Fruit fly (Drosophila melanogaster) whole organism, embryonic: ENCODE measurements around the gene CG42553.

Experiments used
- Blimp-1 ChIP-seq: fragments of 200-800 bp; sonication (Bioruptor generic); optimal IDR thresholded peaks from 3 replicates; lab custom pipeline; 2018; ENCODE audit warnings: missing biosample characterization, missing genetic modification characterization, mild to moderate bottlenecking, moderate library complexity, missing genetic modification reagents
- CG10209 ChIP-seq: fragments of 200-800 bp; sonication (Bioruptor generic); optimal IDR thresholded peaks from 3 replicates; lab custom pipeline; 2017; ENCODE audit warnings: missing biosample characterization, mild to moderate bottlenecking, missing genetic modification characterization, missing genetic modification reagents
- CG10462 ChIP-seq: fragments of 200-800 bp; sonication (Bioruptor generic); optimal IDR thresholded peaks from 2 replicates; lab custom pipeline; 2016; ENCODE audit warnings: missing biosample characterization, missing genetic modification characterization
- CG10565 ChIP-seq: fragments of 200-800 bp; sonication (Bioruptor generic); optimal IDR thresholded peaks from 3 replicates; lab custom pipeline; 2016; ENCODE audit warnings: missing biosample characterization, mild to moderate bottlenecking, missing genetic modification characterization
- CG13296 ChIP-seq: fragments of 200-800 bp; sonication (Bioruptor generic); optimal IDR thresholded peaks from 3 replicates; lab custom pipeline; 2018; ENCODE audit warnings: missing biosample characterization, mild to moderate bottlenecking, missing genetic modification characterization
- CG13424 ChIP-seq: fragments of 200-800 bp; sonication (Bioruptor generic); optimal IDR thresholded peaks from 2 replicates; lab custom pipeline; 2019; ENCODE audit warnings: missing biosample characterization, mild to moderate bottlenecking, missing genetic modification characterization, moderate library complexity
- CG1529 ChIP-seq: fragments of 200-800 bp; sonication (Bioruptor generic); optimal IDR thresholded peaks from 3 replicates; lab custom pipeline; 2018; ENCODE audit warnings: missing biosample characterization, missing genetic modification characterization
- CG1603 ChIP-seq: fragments of 200-800 bp; sonication (Bioruptor generic); optimal IDR thresholded peaks from 2 replicates; lab custom pipeline; 2019; ENCODE audit warnings: missing biosample characterization, mild to moderate bottlenecking, missing genetic modification characterization, moderate library complexity
- CG1647 ChIP-seq: fragments of 200-800 bp; sonication (Bioruptor generic); optimal IDR thresholded peaks from 3 replicates; lab custom pipeline; 2016; ENCODE audit warnings: missing biosample characterization, missing genetic modification characterization
- CG16815 ChIP-seq: fragments of 200-800 bp; sonication (Bioruptor generic); optimal IDR thresholded peaks from 3 replicates; lab custom pipeline; 2017; ENCODE audit warnings: missing biosample characterization, mild to moderate bottlenecking, missing genetic modification characterization
- CG18764 ChIP-seq: fragments of 200-800 bp; sonication (Bioruptor generic); optimal IDR thresholded peaks from 3 replicates; lab custom pipeline; 2016; ENCODE audit warnings: missing biosample characterization, missing genetic modification characterization
- CG2678 ChIP-seq: fragments of 200-800 bp; sonication (Bioruptor generic); optimal IDR thresholded peaks from 3 replicates; lab custom pipeline; 2019; ENCODE audit warnings: missing biosample characterization, mild to moderate bottlenecking, missing genetic modification characterization, moderate library complexity
- CG30403 ChIP-seq: fragments of 200-800 bp; sonication (Bioruptor generic); optimal IDR thresholded peaks from 3 replicates; lab custom pipeline; 2016; ENCODE audit warnings: missing biosample characterization, missing genetic modification characterization
- CG30431 ChIP-seq: fragments of 200-800 bp; sonication (Bioruptor generic); optimal IDR thresholded peaks from 2 replicates; lab custom pipeline; 2017; ENCODE audit warnings: missing biosample characterization, missing genetic modification characterization
- CG3838 ChIP-seq: fragments of 200-800 bp; sonication (Bioruptor generic); optimal IDR thresholded peaks from 3 replicates; lab custom pipeline; 2016; ENCODE audit warnings: missing biosample characterization, missing genetic modification characterization
- CG4360 ChIP-seq: fragments of 200-800 bp; sonication (Bioruptor generic); IDR thresholded peaks from 2 replicates; pipeline ENCODE4 v1.3.6; 2022; ENCODE audit warnings: missing biosample characterization, missing genetic modification characterization
- CG6689 ChIP-seq: fragments of 200-800 bp; sonication (Bioruptor generic); IDR thresholded peaks from 2 replicates; pipeline ENCODE4 v1.3.6; 2022; ENCODE audit warnings: missing biosample characterization, missing genetic modification characterization
- CoRest ChIP-seq: fragments of 200-800 bp; sonication (Bioruptor generic); optimal IDR thresholded peaks from 3 replicates; lab custom pipeline; 2018; ENCODE audit warnings: missing biosample characterization, mild to moderate bottlenecking, missing genetic modification characterization, moderate library complexity
- Doc3 ChIP-seq: fragments of 200-800 bp; sonication (Bioruptor generic); IDR thresholded peaks from 3 replicates; pipeline ENCODE4 v1.3.6; 2022; ENCODE audit warnings: missing biosample characterization, missing genetic modification characterization; ENCODE audit not compliant: partially characterized antibody
- E2f1 ChIP-seq: fragments of 200-800 bp; sonication (Bioruptor generic); IDR thresholded peaks from 2 replicates; pipeline ENCODE4 v1.3.6; 2022; ENCODE audit warnings: missing biosample characterization, missing genetic modification characterization
- HLH4C ChIP-seq: fragments of 200-800 bp; sonication (Bioruptor generic); IDR thresholded peaks from 3 replicates; pipeline ENCODE4 v1.3.6; 2022; ENCODE audit warnings: missing biosample characterization, missing genetic modification characterization; ENCODE audit not compliant: partially characterized antibody
- Hey ChIP-seq: fragments of 200-800 bp; sonication (Bioruptor generic); optimal IDR thresholded peaks from 3 replicates; lab custom pipeline; 2018; ENCODE audit warnings: missing biosample characterization, mild to moderate bottlenecking, missing genetic modification characterization
- Hmr ChIP-seq: fragments of 200-800 bp; sonication (Bioruptor generic); optimal IDR thresholded peaks from 3 replicates; lab custom pipeline; 2017; ENCODE audit warnings: mild to moderate bottlenecking, missing biosample characterization, missing genetic modification reagents, missing genetic modification characterization
- NC2α ChIP-seq: fragments of 200-800 bp; sonication (Bioruptor generic); optimal IDR thresholded peaks from 2 replicates; lab custom pipeline; 2016; ENCODE audit warnings: missing biosample characterization, missing genetic modification characterization
- Oaz ChIP-seq: fragments of 200-800 bp; sonication (Bioruptor generic); IDR thresholded peaks from 2 replicates; pipeline ENCODE4 v1.3.6; 2022; ENCODE audit warnings: missing biosample characterization, missing genetic modification characterization
- Pdp1 ChIP-seq, 2 experiments: fragments of 200-800 bp; sonication (Bioruptor generic); optimal IDR thresholded peaks; 3 replicates each; lab custom pipeline; 2016; ENCODE audit warnings: missing biosample characterization in 2 of 2, missing genetic modification characterization in 2 of 2, mild to moderate bottlenecking in 1 of 2, moderate library complexity in 1 of 2
- Sox102F ChIP-seq: fragments of 200-800 bp; sonication (Bioruptor generic); optimal IDR thresholded peaks from 2 replicates; lab custom pipeline; 2018; ENCODE audit warnings: missing biosample characterization, mild to moderate bottlenecking, missing genetic modification characterization, moderate library complexity
- ap ChIP-seq: fragments of 200-800 bp; sonication (Bioruptor generic); IDR thresholded peaks from 2 replicates; pipeline ENCODE4 v1.3.6; 2022; ENCODE audit warnings: missing biosample characterization, missing genetic modification characterization
- ash1 ChIP-seq: fragments of 200-800 bp; sonication (Bioruptor generic); optimal IDR thresholded peaks from 2 replicates; lab custom pipeline; 2018; ENCODE audit warnings: missing biosample characterization, mild to moderate bottlenecking, missing genetic modification characterization
- chn ChIP-seq: fragments of 200-800 bp; sonication (Bioruptor generic); optimal IDR thresholded peaks from 2 replicates; lab custom pipeline; 2016; ENCODE audit warnings: missing biosample characterization, missing genetic modification characterization
- dmrt11E ChIP-seq: fragments of 200-800 bp; sonication (Bioruptor generic); optimal IDR thresholded peaks from 3 replicates; lab custom pipeline; 2018; ENCODE audit warnings: missing biosample characterization, mild to moderate bottlenecking, missing genetic modification characterization, moderate library complexity
- dpn ChIP-seq, 2 experiments: fragments of 200-800 bp; sonication (Bioruptor generic); optimal IDR thresholded peaks; 3 replicates each; lab custom pipeline; 2016; ENCODE audit warnings: missing biosample characterization in 2 of 2, missing genetic modification characterization in 2 of 2
- gem ChIP-seq: fragments of 200-800 bp; sonication (Bioruptor generic); optimal IDR thresholded peaks from 2 replicates; lab custom pipeline; 2019; ENCODE audit warnings: missing biosample characterization, mild to moderate bottlenecking, missing genetic modification characterization, moderate library complexity
- gsb ChIP-seq: fragments of 200-800 bp; sonication (Bioruptor generic); IDR thresholded peaks from 2 replicates; pipeline ENCODE4 v1.3.6; 2022; ENCODE audit warnings: missing biosample characterization, missing genetic modification characterization
- h ChIP-seq: fragments of >200 bp; optimal IDR thresholded peaks from 2 replicates; lab custom pipeline; 2017
- jumu ChIP-seq: fragments of 200-800 bp; sonication (Bioruptor generic); optimal IDR thresholded peaks from 3 replicates; lab custom pipeline; 2016; ENCODE audit warnings: missing biosample characterization, missing genetic modification characterization
- mirr ChIP-seq: fragments of 200-800 bp; sonication (Bioruptor generic); optimal IDR thresholded peaks from 3 replicates; lab custom pipeline; 2018; ENCODE audit warnings: missing biosample characterization, mild to moderate bottlenecking, missing genetic modification characterization
- nmo ChIP-seq: fragments of 200-800 bp; sonication (Bioruptor generic); optimal IDR thresholded peaks from 2 replicates; lab custom pipeline; 2018; ENCODE audit warnings: missing biosample characterization, mild to moderate bottlenecking, missing genetic modification characterization, moderate library complexity
- onecut ChIP-seq: fragments of 200-800 bp; sonication (Bioruptor generic); IDR thresholded peaks from 2 replicates; pipeline ENCODE4 v1.3.6; 2022; ENCODE audit warnings: missing biosample characterization, missing genetic modification characterization
- pfk ChIP-seq: fragments of 200-800 bp; sonication (Bioruptor generic); optimal IDR thresholded peaks from 2 replicates; lab custom pipeline; 2018; ENCODE audit warnings: missing biosample characterization, mild to moderate bottlenecking, missing genetic modification characterization, moderate library complexity
- prd ChIP-seq, 3 experiments: fragments of >200 bp in 2 of 3; fragments of 200-800 bp in 1 of 3; sonication (Bioruptor generic) in 1 of 3; optimal IDR thresholded peaks in 2 of 3; IDR thresholded peaks in 1 of 3; 2 replicates in 2 of 3; 3 replicates in 1 of 3; pipeline versions ENCODE4 v1.3.6 to Lab custom; 2017 to 2022; ENCODE audit warnings: missing biosample characterization in 1 of 3, missing genetic modification characterization in 1 of 3
- pum ChIP-seq: fragments of 200-800 bp; sonication (Bioruptor generic); optimal IDR thresholded peaks from 2 replicates; lab custom pipeline; 2016; ENCODE audit warnings: missing biosample characterization, missing genetic modification characterization
- slp2 ChIP-seq: fragments of 200-800 bp; sonication (Bioruptor generic); optimal IDR thresholded peaks from 2 replicates; lab custom pipeline; 2016; ENCODE audit warnings: missing biosample characterization, missing genetic modification characterization
- trem ChIP-seq: fragments of 200-800 bp; optimal IDR thresholded peaks from 3 replicates; lab custom pipeline; 2019; ENCODE audit warnings: missing biosample characterization, mild to moderate bottlenecking, missing genetic modification characterization, moderate library complexity
- trh ChIP-seq: fragments of 200-800 bp; sonication (Bioruptor generic); optimal IDR thresholded peaks from 2 replicates; lab custom pipeline; 2016; ENCODE audit warnings: missing biosample characterization, missing genetic modification characterization
- vnd ChIP-seq: fragments of 200-800 bp; sonication (Bioruptor generic); IDR thresholded peaks from 3 replicates; pipeline ENCODE4 v1.3.6; 2022; ENCODE audit warnings: missing biosample characterization, missing genetic modification characterization; ENCODE audit not compliant: partially characterized antibody

The CG42553 gene

dm6 chr3L:804557-805260, 29.2 kb upstream of the CG42553 start (continued):
- TF ChIP-seq CG30403 (GFP tag; lab: Kevin White, UChicago) = peak; percentile 35
- TF ChIP-seq CG6689 (GFP tag; lab: Robert Waterston, UW) = 0 out of 2 replicates have a peak, but pooled peaks have one; percentile 31
- TF ChIP-seq NC2α (GFP tag; lab: Kevin White, UChicago) = no peak
- no peak for TF ChIP-seq vnd (GFP tag; lab: Robert Waterston, UW)
- TF ChIP-seq CG10565 = no peak
- TF ChIP-seq Sox102F (GFP tag; lab: Kevin White, UChicago) = peak; percentile 41
- peak; percentile 1 for TF ChIP-seq CG16815
- peak; percentile 11 for TF ChIP-seq Hmr (GFP tag; lab: Kevin White, UChicago)
- peak; percentile 30 for TF ChIP-seq chn
- no peak for TF ChIP-seq Doc3 (GFP tag; lab: Robert Waterston, UW)
- no peak for TF ChIP-seq HLH4C (GFP tag; lab: Robert Waterston, UW)
- TF ChIP-seq dpn (GFP tag; optimal IDR thresholded peaks at IDR 0.05; lab: Kevin White, UChicago) = peak in 1 of 2 experiments; percentile 5
- peak; percentile 97 for TF ChIP-seq onecut (GFP tag; lab: Robert Waterston, UW)
- peak; percentile 17; the same call in 1 of the 2 replicates for TF ChIP-seq E2f1
- TF ChIP-seq CG10209 = peak; percentile 13
- TF ChIP-seq slp2 (GFP tag; lab: Kevin White, UChicago) = no peak
- peak; percentile 52 for TF ChIP-seq CG1603
- TF ChIP-seq dmrt11E (tag; lab: Kevin White, UChicago) = peak; percentile 59
- peak; percentile 24 for TF ChIP-seq CG13424
- no peak for TF ChIP-seq h (lab: Kevin White, UChicago)
- TF ChIP-seq CG18764 (GFP tag; lab: Kevin White, UChicago) = no peak
- TF ChIP-seq CG10462 = no peak
- TF ChIP-seq CoRest (tag; lab: Kevin White, UChicago) = peak; percentile 12
- no peak for TF ChIP-seq jumu
- TF ChIP-seq ash1 = no peak
- no peak for TF ChIP-seq trem (tag; lab: Kevin White, UChicago)
- no peak for TF ChIP-seq CG30431 (GFP tag; lab: Kevin White, UChicago)
- no peak for TF ChIP-seq mirr (GFP tag; lab: Kevin White, UChicago)
- peak; percentile 54 for TF ChIP-seq CG2678 (tag; lab: Kevin White, UChicago)
- TF ChIP-seq ap = no peak
- 0 out of 2 replicates have a peak, but pooled peaks have one; percentile 10 for TF ChIP-seq Oaz (GFP tag; lab: Robert Waterston, UW)
- no peak for TF ChIP-seq prd (optimal IDR thresholded peaks at IDR 0.05; lab: Kevin White, UChicago)
- peak; percentile 63; the same call in 2 of the 3 replicates for TF ChIP-seq prd (GFP tag; IDR thresholded peaks at IDR 0.05; lab: Robert Waterston, UW)
- TF ChIP-seq CG1647 (GFP tag; lab: Kevin White, UChicago) = no peak
- TF ChIP-seq CG3838 = no peak
- TF ChIP-seq CG13296 (GFP tag; lab: Kevin White, UChicago) = no peak
- TF ChIP-seq trh (GFP tag; lab: Kevin White, UChicago) = no peak
- peak; percentile 89 for TF ChIP-seq Hey (tag; lab: Kevin White, UChicago)
- TF ChIP-seq CG4360 = no peak
- no peak for TF ChIP-seq gsb (GFP tag; lab: Robert Waterston, UW)
- TF ChIP-seq Pdp1 (GFP tag; optimal IDR thresholded peaks at IDR 0.05; lab: Kevin White, UChicago) = peak in 1 of 2 experiments; percentile 18
- no peak for TF ChIP-seq pum (GFP tag; lab: Kevin White, UChicago)
- no peak for TF ChIP-seq CG1529 (GFP tag; lab: Kevin White, UChicago)
- peak; percentile 37 for TF ChIP-seq nmo
- TF ChIP-seq gem (tag; lab: Kevin White, UChicago) = peak; percentile 64
- TF ChIP-seq pfk = no peak
- TF ChIP-seq Blimp-1 (GFP tag; lab: Kevin White, UChicago) = peak; percentile 48
